Fruit fly (Drosophila melanogaster): ENCODE measurements around the gene CG34273.

dm6 chr3R:14477085-14477762, 39.6 kb upstream of the CG34273 start:
- TF ChIP-seq CG11617 (GFP tag; optimal IDR thresholded peaks at IDR 0.05) (no peak), CG7101 (tag; optimal IDR thresholded peaks at IDR 0.05) (peak; percentile 2), Mnt (GFP tag; optimal IDR thresholded peaks at IDR 0.05) (no peak), toe (GFP tag; optimal IDR thresholded peaks at IDR 0.05) (no peak), bab1 (GFP tag; optimal IDR thresholded peaks at IDR 0.05) (no peak), pad (GFP tag; optimal IDR thresholded peaks at IDR 0.05) (no peak), CG7045 (GFP tag; optimal IDR thresholded peaks at IDR 0.05) (no peak), tj (GFP tag; optimal IDR thresholded peaks at IDR 0.05) (no peak), CG33017 (tag; optimal IDR thresholded peaks at IDR 0.05) (no peak), ovo (GFP tag; optimal IDR thresholded peaks at IDR 0.05) (no peak), CG14711 (tag; optimal IDR thresholded peaks at IDR 0.05) (no peak), cic (GFP tag; optimal IDR thresholded peaks at IDR 0.05) (no peak)

All from whole organism, adult.